Fruit fly (Drosophila melanogaster) whole organism, prepupa: Measurements from ENCODE around the gene CG13654.

ENCODE experiments used
- Blimp-1 ChIP-seq: fragments of 200-800 bp; sonication (Bioruptor generic); optimal IDR thresholded peaks from 3 replicates; lab custom pipeline; 2017; ENCODE audit warnings: missing biosample characterization, missing genetic modification characterization, mild to moderate bottlenecking, moderate library complexity, missing genetic modification reagents
- CG10669 ChIP-seq: fragments of 200-800 bp; sonication (Bioruptor generic); optimal IDR thresholded peaks from 3 replicates; lab custom pipeline; 2018; ENCODE audit warnings: missing biosample characterization, mild to moderate bottlenecking, missing genetic modification characterization, moderate library complexity
- CG11762 ChIP-seq: fragments of 200-800 bp; sonication (Bioruptor generic); optimal IDR thresholded peaks from 3 replicates; lab custom pipeline; 2016; ENCODE audit warnings: missing biosample characterization, missing genetic modification characterization; ENCODE audit not compliant: insufficient read depth
- CG11902 ChIP-seq: fragments of 200-800 bp; sonication (Bioruptor generic); optimal IDR thresholded peaks from 3 replicates; lab custom pipeline; 2016; ENCODE audit warnings: missing biosample characterization, missing genetic modification characterization
- CG15336 ChIP-seq: fragments of 200-800 bp; sonication (Bioruptor generic); IDR thresholded peaks from 2 replicates; pipeline ENCODE4 v1.3.6; 2022; ENCODE audit warnings: missing biosample characterization, missing genetic modification characterization
- CG1621 ChIP-seq: fragments of 200-800 bp; sonication (Bioruptor generic); optimal IDR thresholded peaks from 3 replicates; lab custom pipeline; 2018; ENCODE audit warnings: missing biosample characterization, mild to moderate bottlenecking, missing genetic modification characterization
- CG3032 ChIP-seq: fragments of 200-800 bp; optimal IDR thresholded peaks from 2 replicates; lab custom pipeline; 2019; ENCODE audit warnings: missing biosample characterization, mild to moderate bottlenecking, missing genetic modification characterization, moderate library complexity
- CG3919 ChIP-seq: fragments of 200-800 bp; sonication (Bioruptor generic); optimal IDR thresholded peaks from 3 replicates; lab custom pipeline; 2016; ENCODE audit warnings: missing biosample characterization, missing genetic modification characterization
- CG4318 ChIP-seq: fragments of 200-800 bp; sonication (Bioruptor generic); optimal IDR thresholded peaks from 3 replicates; lab custom pipeline; 2017; ENCODE audit warnings: missing biosample characterization, mild to moderate bottlenecking, missing genetic modification characterization
- CG6808 ChIP-seq: fragments of 200-800 bp; sonication (Bioruptor generic); optimal IDR thresholded peaks from 3 replicates; lab custom pipeline; 2017; ENCODE audit warnings: missing biosample characterization, missing genetic modification characterization, mild to moderate bottlenecking, moderate library complexity, missing genetic modification reagents
- CG6854 ChIP-seq: fragments of 200-800 bp; sonication (Bioruptor generic); optimal IDR thresholded peaks from 2 replicates; lab custom pipeline; 2017; ENCODE audit warnings: missing biosample characterization, mild to moderate bottlenecking, missing genetic modification characterization
- CG8119 ChIP-seq: fragments of 200-800 bp; sonication (Bioruptor generic); IDR thresholded peaks from 3 replicates; pipeline ENCODE4 v1.3.6; 2022; ENCODE audit warnings: missing biosample characterization, missing genetic modification characterization
- Eip75B ChIP-seq: fragments of 200-800 bp; sonication (Bioruptor generic); optimal IDR thresholded peaks from 3 replicates; lab custom pipeline; 2016; ENCODE audit warnings: missing biosample characterization, missing genetic modification characterization
- Eip78C ChIP-seq: fragments of 200-800 bp; sonication (Bioruptor generic); peaks from one replicate; lab custom pipeline; 2016; ENCODE audit warnings: missing biosample characterization, missing genetic modification characterization
- Eip93F ChIP-seq: fragments of 200-800 bp; sonication (Bioruptor generic); optimal IDR thresholded peaks from 2 replicates; lab custom pipeline; 2016; ENCODE audit warnings: missing biosample characterization, mild to moderate bottlenecking, missing genetic modification characterization
- Ets96B ChIP-seq: fragments of 200-800 bp; optimal IDR thresholded peaks from 2 replicates; lab custom pipeline; 2019; ENCODE audit warnings: missing biosample characterization, mild to moderate bottlenecking, missing genetic modification characterization, moderate library complexity
- Hr4 ChIP-seq: fragments of 200-800 bp; sonication (Bioruptor generic); optimal IDR thresholded peaks from 3 replicates; lab custom pipeline; 2016; ENCODE audit warnings: missing biosample characterization, missing genetic modification characterization
- Met ChIP-seq: fragments of 200-800 bp; sonication (Bioruptor generic); optimal IDR thresholded peaks from 3 replicates; lab custom pipeline; 2016; ENCODE audit warnings: missing biosample characterization, missing genetic modification characterization
- Smox ChIP-seq: fragments of 200-800 bp; sonication (Bioruptor generic); optimal IDR thresholded peaks from 3 replicates; lab custom pipeline; 2016; ENCODE audit warnings: missing biosample characterization, missing genetic modification characterization
- Sox15 ChIP-seq: fragments of 200-800 bp; sonication (Bioruptor generic); optimal IDR thresholded peaks from 3 replicates; lab custom pipeline; 2016; ENCODE audit warnings: missing biosample characterization, missing genetic modification characterization
- achi ChIP-seq: fragments of 200-800 bp; sonication (Bioruptor generic); optimal IDR thresholded peaks from 3 replicates; lab custom pipeline; 2016; ENCODE audit warnings: missing biosample characterization, missing genetic modification characterization
- acj6 ChIP-seq: fragments of 200-800 bp; sonication (Bioruptor generic); optimal IDR thresholded peaks from 3 replicates; lab custom pipeline; 2016; ENCODE audit warnings: missing biosample characterization, missing genetic modification characterization
- cyc ChIP-seq: fragments of 200-800 bp; sonication (Bioruptor generic); optimal IDR thresholded peaks from 3 replicates; lab custom pipeline; 2016; ENCODE audit warnings: missing biosample characterization, missing genetic modification characterization
- dsx ChIP-seq: fragments of 200-800 bp; optimal IDR thresholded peaks from 3 replicates; lab custom pipeline; 2019; ENCODE audit warnings: missing biosample characterization, mild to moderate bottlenecking, missing genetic modification characterization, moderate library complexity; ENCODE audit not compliant: poor library complexity, severe bottlenecking
- esn ChIP-seq: fragments of 200-800 bp; sonication (Bioruptor generic); optimal IDR thresholded peaks from 2 replicates; lab custom pipeline; 2016; ENCODE audit warnings: missing biosample characterization, mild to moderate bottlenecking, missing genetic modification characterization, moderate library complexity
- fkh ChIP-seq: fragments of 200-800 bp; sonication (Bioruptor generic); optimal IDR thresholded peaks from 3 replicates; lab custom pipeline; 2017; ENCODE audit warnings: missing biosample characterization, mild to moderate bottlenecking, missing genetic modification characterization, moderate library complexity
- pdm3 ChIP-seq: fragments of 200-800 bp; sonication (Bioruptor generic); optimal IDR thresholded peaks from 3 replicates; lab custom pipeline; 2016; ENCODE audit warnings: missing biosample characterization, missing genetic modification characterization
- spab ChIP-seq: fragments of 200-800 bp; sonication (Bioruptor generic); optimal IDR thresholded peaks from 2 replicates; lab custom pipeline; 2017; ENCODE audit warnings: missing biosample characterization, mild to moderate bottlenecking, missing genetic modification characterization, missing genetic modification reagents
- ss ChIP-seq, 2 experiments: fragments of 200-800 bp; sonication (Bioruptor generic); optimal IDR thresholded peaks; 2 replicates in 1 of 2; 3 replicates in 1 of 2; lab custom pipeline; 2017 to 2018; ENCODE audit warnings: mild to moderate bottlenecking in 2 of 2, missing biosample characterization in 2 of 2, missing genetic modification characterization in 2 of 2, moderate library complexity in 1 of 2
- svp ChIP-seq: fragments of 200-800 bp; sonication (Bioruptor generic); peaks from one replicate; lab custom pipeline; 2016; ENCODE audit warnings: missing biosample characterization, missing genetic modification characterization
- topi ChIP-seq: fragments of 200-800 bp; sonication (Bioruptor generic); optimal IDR thresholded peaks from 3 replicates; lab custom pipeline; 2016; ENCODE audit warnings: missing biosample characterization, missing genetic modification characterization

The CG13654 gene

dm6 chr3R:25238771-25239700 is 39.4 kb downstream of the CG13654 start:
- TF ChIP-seq Eip75B, result peak; percentile 31
- TF ChIP-seq acj6 (GFP tag; lab: Kevin White, UChicago), result no peak
- TF ChIP-seq ss (GFP tag; optimal IDR thresholded peaks at IDR 0.05; lab: Kevin White, UChicago), result peak; percentile 28 to 32
- peak; percentile 31 for TF ChIP-seq CG10669 (GFP tag; lab: Kevin White, UChicago)
- peak; percentile 45 for TF ChIP-seq CG1621
- peak; percentile 6 for TF ChIP-seq CG3919 (GFP tag; lab: Kevin White, UChicago)
- peak; percentile 22 for TF ChIP-seq spab (GFP tag; lab: Kevin White, UChicago)
- TF ChIP-seq CG6808 (GFP tag; lab: Kevin White, UChicago), result peak; percentile 47
- TF ChIP-seq achi, result no peak
- TF ChIP-seq Eip78C (GFP tag; lab: Kevin White, UChicago), result peak; percentile 78
- peak; percentile 56 for TF ChIP-seq dsx (GFP tag; lab: Kevin White, UChicago)
- TF ChIP-seq pdm3 (GFP tag; lab: Kevin White, UChicago), result no peak
- peak; percentile 42 for TF ChIP-seq CG3032 (tag; lab: Kevin White, UChicago)
- peak; percentile 39 for TF ChIP-seq Ets96B (tag; lab: Kevin White, UChicago)
- TF ChIP-seq, all 60 proteins: peak for 11

dm6 chr3R:25239880-25240279 is 40.3 kb downstream of the CG13654 start, which contains the start of gene to:
TSS of gene to (plus strand) at chr3R:25240180.
- TF ChIP-seq CG15336 (GFP tag; lab: Robert Waterston, UW) (no peak), CG3919 (GFP tag; lab: Kevin White, UChicago) (no peak), CG1621 (no peak), CG6854 (no peak), cyc (GFP tag; lab: Kevin White, UChicago) (no peak), CG8119 (GFP tag; lab: Robert Waterston, UW) (no peak), Hr4 (GFP tag; lab: Kevin White, UChicago) (no peak), CG10669 (GFP tag; lab: Kevin White, UChicago) (no peak), ss (GFP tag; optimal IDR thresholded peaks at IDR 0.05; lab: Kevin White, UChicago) (no peak), CG3032 (tag; lab: Kevin White, UChicago) (no peak), Met (GFP tag; lab: Kevin White, UChicago) (no peak), CG4318 (GFP tag; lab: Kevin White, UChicago) (no peak), Sox15 (GFP tag; lab: Kevin White, UChicago) (no peak), CG11902 (GFP tag; lab: Kevin White, UChicago) (no peak), esn (GFP tag; lab: Kevin White, UChicago) (no peak), CG11762 (GFP tag; lab: Kevin White, UChicago) (no peak), Blimp-1 (no peak), topi (GFP tag; lab: Kevin White, UChicago) (no peak), fkh (no peak)
- TF ChIP-seq, all 60 proteins: peak for 0

- TF ChIP-seq Smox (GFP tag; lab: Kevin White, UChicago), result no peak
- no peak for TF ChIP-seq CG11902 (GFP tag; lab: Kevin White, UChicago)
- TF ChIP-seq svp (GFP tag; lab: Kevin White, UChicago), result no peak
- TF ChIP-seq Sox15 (GFP tag; lab: Kevin White, UChicago), result no peak
- TF ChIP-seq Met (GFP tag; lab: Kevin White, UChicago), result no peak
- TF ChIP-seq dsx (GFP tag; lab: Kevin White, UChicago), result no peak
- TF ChIP-seq Ets96B (tag; lab: Kevin White, UChicago), result no peak
- TF ChIP-seq Eip75B, result no peak
- no peak for TF ChIP-seq ss (GFP tag; optimal IDR thresholded peaks at IDR 0.05; lab: Kevin White, UChicago)
- no peak for TF ChIP-seq Eip93F (GFP tag; lab: Kevin White, UChicago)
- TF ChIP-seq CG6854, result no peak
Observed at dm6 chr3R:25241507-25242070, 42.0 kb downstream of the CG13654 start, which contains the start of gene CG11854. TSS of gene CG11854 (plus strand) at chr3R:25242020.
